Worm (Caenorhabditis elegans) whole organism, early embryonic: ENCODE measurements around the gene fbxb-61.

Experiments
- B0310.2 ChIP-seq: sonication (generic microtip); optimal IDR thresholded peaks from 2 replicates; lab custom pipeline; 2016; ENCODE audit warnings: mild to moderate bottlenecking, missing genetic modification characterization, missing compliant biosample characterization
- F13C5.2 ChIP-seq: sonication (generic microtip); optimal IDR thresholded peaks from 2 replicates; lab custom pipeline; 2017; ENCODE audit warnings: mild to moderate bottlenecking, missing genetic modification characterization, inconsistent platforms, missing compliant biosample characterization
- aly-1 ChIP-seq: sonication (generic microtip); optimal IDR thresholded peaks from 2 replicates; lab custom pipeline; 2016; ENCODE audit warnings: missing genetic modification characterization, missing compliant biosample characterization
- ama-1 ChIP-seq: fragments of 150-350 bp; optimal IDR thresholded peaks from 2 replicates; lab custom pipeline; 2014
- ceh-13 ChIP-seq: fragments of 200-800 bp; sonication (Bioruptor generic); optimal IDR thresholded peaks from 2 replicates; lab custom pipeline; 2018; ENCODE audit warnings: mild to moderate bottlenecking, missing genetic modification characterization, missing compliant biosample characterization
- ceh-36 ChIP-seq: sonication (generic microtip); optimal IDR thresholded peaks from 2 replicates; lab custom pipeline; 2016; ENCODE audit warnings: missing genetic modification characterization, inconsistent platforms, missing compliant biosample characterization
- ets-7 ChIP-seq: sonication (generic microtip); optimal IDR thresholded peaks from 2 replicates; lab custom pipeline; 2016; ENCODE audit warnings: missing genotype, missing genetic modification characterization, missing compliant biosample characterization
- flt-1 ChIP-seq: fragments of 200-800 bp; sonication (Bioruptor generic); IDR thresholded peaks from 2 replicates; pipeline ENCODE4 v1.3.6; 2022; ENCODE audit warnings: missing genetic modification characterization, missing compliant biosample characterization
- hmbx-1 ChIP-seq: sonication (generic microtip); optimal IDR thresholded peaks from 2 replicates; lab custom pipeline; 2016; ENCODE audit warnings: mild to moderate bottlenecking, missing genetic modification characterization, missing compliant biosample characterization
- hmg-4 ChIP-seq: fragments of 200-800 bp; sonication (Bioruptor generic); optimal IDR thresholded peaks from 2 replicates; lab custom pipeline; 2018; ENCODE audit warnings: mild to moderate bottlenecking, missing genetic modification characterization, missing compliant biosample characterization
- hnd-1 ChIP-seq: sonication (generic microtip); optimal IDR thresholded peaks from 2 replicates; lab custom pipeline; 2016; ENCODE audit warnings: missing genetic modification characterization, missing compliant biosample characterization
- pes-1 ChIP-seq: fragments of 200-800 bp; sonication (Bioruptor generic); IDR thresholded peaks from 2 replicates; pipeline ENCODE4 v1.3.6; 2022; ENCODE audit warnings: missing genetic modification reagents, missing genetic modification characterization, missing compliant biosample characterization
- scrt-1 ChIP-seq: fragments of 200-800 bp; sonication (Bioruptor generic); IDR thresholded peaks from 2 replicates; pipeline ENCODE4 v1.3.6; 2022; ENCODE audit warnings: missing genetic modification characterization, missing compliant biosample characterization
- sea-1 ChIP-seq: fragments of 200-800 bp; sonication (Bioruptor generic); conservative IDR thresholded peaks from 2 replicates; pipeline ENCODE4 v1.3.6; 2022; ENCODE audit warnings: missing genetic modification characterization, missing compliant biosample characterization
- tbx-11 ChIP-seq: fragments of 200-800 bp; sonication (Bioruptor generic); IDR thresholded peaks from 2 replicates; pipeline ENCODE4 v1.3.6; 2022; ENCODE audit warnings: missing genetic modification characterization, missing compliant biosample characterization
- tbx-37 ChIP-seq: fragments of 200-800 bp; sonication (Bioruptor generic); conservative IDR thresholded peaks from 2 replicates; pipeline ENCODE4 v1.3.6; 2022; ENCODE audit warnings: missing genetic modification reagents, missing genetic modification characterization, missing compliant biosample characterization
- tra-4 ChIP-seq: sonication (generic microtip); optimal IDR thresholded peaks from 2 replicates; lab custom pipeline; 2017; ENCODE audit warnings: missing genetic modification characterization, missing compliant biosample characterization

fbxb-61 gene

DNA sequence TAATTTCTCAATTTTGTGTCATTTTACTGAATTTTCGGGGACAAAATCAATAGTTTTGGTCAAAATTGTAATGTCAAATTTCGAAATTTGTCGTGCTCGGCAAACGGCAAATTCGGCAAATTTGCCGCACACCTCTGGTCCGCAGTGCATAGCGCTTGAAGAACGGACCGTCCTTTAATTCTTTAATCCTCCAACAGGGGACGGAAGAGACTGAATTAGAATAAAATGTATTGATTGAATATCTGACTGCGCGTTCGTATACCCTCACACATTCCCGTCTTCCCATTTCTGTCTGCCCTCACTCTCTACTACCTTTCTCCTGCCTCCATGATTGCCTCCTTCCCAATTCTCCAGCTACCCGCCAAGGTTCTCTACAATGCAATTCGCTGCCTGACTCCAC is 4.7 kb upstream of the fbxb-61 start, which contains the start of gene F55C9.14:
Gene F55C9.14 (plus strand): TSS at position 301 of the 400 bp plus-strand sequence.
- TF ChIP-seq ceh-36 (tag; lab: Kevin White, UChicago), result no peak
- TF ChIP-seq aly-1 (tag; lab: Kevin White, UChicago), result no peak
- no peak for TF ChIP-seq ceh-13 (GFP tag; lab: Kevin White, UChicago)
- no peak for TF ChIP-seq ama-1 (lab: Kevin White, UChicago)
- no peak for TF ChIP-seq ets-7 (tag; lab: Kevin White, UChicago)
- TF ChIP-seq tra-4 (tag; lab: Kevin White, UChicago), result no peak
- no peak for TF ChIP-seq tbx-37 (GFP tag; lab: Robert Waterston, UW)
- TF ChIP-seq B0310.2, result no peak
- TF ChIP-seq flt-1 (GFP tag; lab: Robert Waterston, UW), result no peak
- no peak for TF ChIP-seq tbx-11

DNA sequence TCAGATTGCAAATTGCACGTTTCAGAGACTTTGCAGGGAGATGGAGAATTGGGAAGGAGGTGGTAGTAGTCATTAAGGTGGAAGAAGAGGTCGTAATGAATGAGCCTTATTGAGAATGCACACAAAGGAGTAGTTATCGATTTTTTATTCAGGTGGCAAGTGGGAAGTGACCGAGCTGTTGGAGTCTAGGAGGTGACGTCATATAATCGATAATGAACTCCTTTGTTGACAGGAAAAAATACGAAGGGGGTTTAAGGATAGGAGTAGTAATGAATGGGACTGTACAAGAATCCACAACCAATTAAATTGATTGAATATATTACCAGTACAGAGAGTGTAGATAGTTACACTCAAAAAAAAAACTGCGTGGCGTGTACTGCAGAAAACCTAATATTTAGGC is 2.0 kb upstream of the fbxb-61 start, which contains the start of gene fbxb-62:
Gene fbxb-62 (minus strand): TSS at position 101 of the 400 bp plus-strand sequence.
- no peak for TF ChIP-seq ceh-36 (tag; lab: Kevin White, UChicago)
- no peak for TF ChIP-seq pes-1 (GFP tag; lab: Robert Waterston, UW)
- no peak for TF ChIP-seq flt-1 (GFP tag; lab: Robert Waterston, UW)
- TF ChIP-seq B0310.2, result no peak
- no peak for TF ChIP-seq tbx-37 (GFP tag; lab: Robert Waterston, UW)
- TF ChIP-seq sea-1 (GFP tag; lab: Robert Waterston, UW), result no peak
- no peak for TF ChIP-seq scrt-1 (GFP tag; lab: Robert Waterston, UW)
- TF ChIP-seq hmg-4 (GFP tag; lab: Kevin White, UChicago), result no peak
- no peak for TF ChIP-seq tra-4 (tag; lab: Kevin White, UChicago)
- TF ChIP-seq hmbx-1 (tag; lab: Kevin White, UChicago), result no peak
- TF ChIP-seq tbx-11, result no peak
- TF ChIP-seq hnd-1 (tag; lab: Kevin White, UChicago), result no peak
- no peak for TF ChIP-seq ceh-13 (GFP tag; lab: Kevin White, UChicago)
- TF ChIP-seq ama-1 (lab: Kevin White, UChicago), result no peak
- TF ChIP-seq F13C5.2 (tag; lab: Kevin White, UChicago), result no peak
- TF ChIP-seq ets-7 (tag; lab: Kevin White, UChicago), result no peak
- TF ChIP-seq aly-1 (tag; lab: Kevin White, UChicago), result no peak

DNA sequence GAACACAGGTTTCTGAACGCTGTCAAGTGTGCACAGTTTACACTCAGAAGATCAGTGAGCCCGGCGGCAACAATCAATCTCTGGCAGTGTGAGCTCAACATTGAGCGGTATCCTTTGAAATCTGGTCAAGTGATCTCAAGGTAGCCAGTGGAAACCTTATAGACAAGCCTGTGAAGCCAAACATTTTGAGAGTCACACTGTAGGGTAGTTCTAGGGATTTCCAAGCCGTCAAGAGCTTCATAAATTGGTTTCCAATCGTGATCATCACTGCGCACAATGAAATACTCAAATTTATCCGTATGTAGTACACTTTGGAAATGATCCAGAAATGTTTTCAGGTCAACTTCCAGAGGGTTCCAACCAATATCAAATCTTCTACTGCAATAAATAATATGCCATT is 3.0 kb downstream of the fbxb-61 start, which contains the start of gene F55C9.15:
Gene F55C9.15 (minus strand): TSS at position 101 of the 400 bp plus-strand sequence.
- no peak for TF ChIP-seq hmg-4 (GFP tag; lab: Kevin White, UChicago)
- no peak for TF ChIP-seq ets-7 (tag; lab: Kevin White, UChicago)
- no peak for TF ChIP-seq tra-4 (tag; lab: Kevin White, UChicago)
- TF ChIP-seq scrt-1 (GFP tag; lab: Robert Waterston, UW), result no peak
- TF ChIP-seq tbx-37 (GFP tag; lab: Robert Waterston, UW), result no peak
- no peak for TF ChIP-seq aly-1 (tag; lab: Kevin White, UChicago)
- TF ChIP-seq flt-1 (GFP tag; lab: Robert Waterston, UW), result no peak
- no peak for TF ChIP-seq tbx-11
- no peak for TF ChIP-seq ama-1 (lab: Kevin White, UChicago)
- no peak for TF ChIP-seq pes-1 (GFP tag; lab: Robert Waterston, UW)
- TF ChIP-seq sea-1 (GFP tag; lab: Robert Waterston, UW), result no peak
- no peak for TF ChIP-seq hnd-1 (tag; lab: Kevin White, UChicago)

DNA sequence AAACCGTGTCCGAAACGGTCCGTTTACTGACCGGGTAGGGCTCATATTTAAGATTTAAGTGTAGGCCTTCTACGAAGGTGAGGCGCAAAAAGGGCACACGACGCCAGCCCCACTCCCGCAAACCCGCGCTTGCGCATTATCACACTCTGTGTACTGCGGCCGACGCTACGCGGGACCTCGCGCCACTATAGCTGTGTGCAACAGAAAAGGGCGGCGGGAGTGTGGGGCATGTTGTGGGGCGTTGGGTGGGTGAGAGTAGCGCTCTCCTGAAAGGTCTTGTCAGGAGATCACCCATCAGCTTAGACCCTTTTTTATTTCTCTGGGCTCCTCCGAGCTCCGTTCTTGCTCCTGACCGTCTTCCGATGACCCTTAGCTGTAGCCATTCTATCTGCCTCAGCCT is 4.2 kb downstream of the fbxb-61 start:
- TF ChIP-seq aly-1 (tag; lab: Kevin White, UChicago) (no peak), hmg-4 (GFP tag; lab: Kevin White, UChicago) (peak; percentile 19)

DNA sequence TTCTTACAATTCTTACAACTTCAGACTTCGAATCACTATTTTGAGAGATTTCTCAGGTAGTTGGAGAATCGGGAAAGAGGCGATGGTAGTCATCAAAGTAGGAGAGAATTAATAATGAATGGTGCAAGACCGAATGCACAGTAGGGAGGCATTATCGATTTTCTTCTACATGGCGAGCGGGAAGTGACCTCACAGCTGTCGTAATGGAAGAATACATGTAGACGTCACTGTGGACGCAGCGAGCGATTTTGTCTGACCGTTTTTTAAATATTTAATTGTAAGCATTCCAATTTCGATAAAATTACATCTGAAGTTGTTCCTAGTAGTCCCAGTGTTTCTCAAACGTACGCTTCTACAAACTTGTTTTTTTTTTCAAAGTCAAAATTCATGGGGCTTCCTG is 5.7 kb downstream of the fbxb-61 start, which contains the start of gene F55C9.11:
Gene F55C9.11 (minus strand): TSS at position 101 of the 400 bp plus-strand sequence.
- TF ChIP-seq hmg-4 (GFP tag; lab: Kevin White, UChicago) (no peak), hmbx-1 (tag; lab: Kevin White, UChicago) (no peak), B0310.2 (no peak), pes-1 (GFP tag; lab: Robert Waterston, UW) (no peak), ama-1 (lab: Kevin White, UChicago) (no peak), sea-1 (GFP tag; lab: Robert Waterston, UW) (no peak)

DNA sequence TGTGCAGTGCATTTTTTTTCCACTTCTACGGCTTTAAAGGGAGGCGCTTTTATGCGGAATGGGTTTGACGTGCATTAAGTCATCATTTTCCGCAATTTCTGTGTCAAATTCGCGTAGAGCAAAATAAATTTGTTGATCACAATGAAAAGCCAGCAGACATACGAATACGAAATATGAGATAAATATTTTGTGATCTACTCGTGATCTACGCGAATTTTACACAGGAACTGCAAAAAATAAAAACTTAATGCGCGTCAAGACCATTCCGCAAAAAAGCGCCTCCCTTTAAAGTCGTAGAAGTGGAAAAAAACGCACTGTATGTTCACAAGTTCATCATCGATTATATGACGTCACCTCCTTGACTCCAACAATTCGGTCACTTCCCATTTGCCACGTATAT is 7.5 kb downstream of the fbxb-61 start, which contains the start of gene C43D7.8:
Gene C43D7.8 (minus strand): TSS at position 101 of the 400 bp plus-strand sequence.
- no peak for TF ChIP-seq ama-1 (lab: Kevin White, UChicago)
- TF ChIP-seq tra-4 (tag; lab: Kevin White, UChicago), result no peak
- TF ChIP-seq F13C5.2 (tag; lab: Kevin White, UChicago), result no peak

DNA sequence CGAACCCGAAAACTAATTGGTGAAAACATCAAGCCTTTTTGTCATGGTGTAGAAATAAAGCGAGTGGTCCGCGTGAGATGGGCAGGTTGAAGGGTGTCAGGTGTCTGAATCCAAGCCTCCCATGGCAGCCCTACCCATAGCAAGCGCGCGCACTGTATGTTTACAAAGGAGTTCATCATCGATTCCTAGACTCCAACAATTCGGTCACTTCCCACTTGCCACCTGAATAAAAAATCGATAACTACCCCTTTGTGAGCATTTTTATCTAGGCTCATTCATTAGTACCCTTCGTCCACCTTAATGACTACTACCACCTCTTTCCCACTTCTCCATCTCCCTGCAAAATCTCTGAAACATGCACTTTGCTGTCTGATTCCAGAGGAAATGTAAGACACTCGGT is 9.1 kb downstream of the fbxb-61 start, which contains the start of gene fbxb-64:
Gene fbxb-64 (plus strand): TSS at position 301 of the 400 bp plus-strand sequence.
- TF ChIP-seq tbx-37 (GFP tag; lab: Robert Waterston, UW), result no peak
- no peak for TF ChIP-seq flt-1 (GFP tag; lab: Robert Waterston, UW)
- TF ChIP-seq B0310.2, result no peak
- TF ChIP-seq hnd-1 (tag; lab: Kevin White, UChicago), result no peak
- TF ChIP-seq sea-1 (GFP tag; lab: Robert Waterston, UW), result no peak
- TF ChIP-seq aly-1 (tag; lab: Kevin White, UChicago), result no peak
- TF ChIP-seq tra-4 (tag; lab: Kevin White, UChicago), result no peak
- TF ChIP-seq hmbx-1 (tag; lab: Kevin White, UChicago), result no peak
- TF ChIP-seq ets-7 (tag; lab: Kevin White, UChicago), result no peak
- no peak for TF ChIP-seq F13C5.2 (tag; lab: Kevin White, UChicago)
- no peak for TF ChIP-seq ama-1 (lab: Kevin White, UChicago)
- no peak for TF ChIP-seq pes-1 (GFP tag; lab: Robert Waterston, UW)
